Worm (Caenorhabditis elegans) whole organism, early embryonic: ENCODE measurements around the gene glb-31.

Experiments
- B0310.2 ChIP-seq: sonication (generic microtip); optimal IDR thresholded peaks from 2 replicates; lab custom pipeline; 2016; ENCODE audit warnings: mild to moderate bottlenecking, missing genetic modification characterization, missing compliant biosample characterization
- F13C5.2 ChIP-seq: sonication (generic microtip); optimal IDR thresholded peaks from 2 replicates; lab custom pipeline; 2017; ENCODE audit warnings: mild to moderate bottlenecking, missing genetic modification characterization, inconsistent platforms, missing compliant biosample characterization
- ama-1 ChIP-seq: fragments of 150-350 bp; optimal IDR thresholded peaks from 2 replicates; lab custom pipeline; 2014
- ceh-36 ChIP-seq: sonication (generic microtip); optimal IDR thresholded peaks from 2 replicates; lab custom pipeline; 2016; ENCODE audit warnings: missing genetic modification characterization, inconsistent platforms, missing compliant biosample characterization
- ets-7 ChIP-seq: sonication (generic microtip); optimal IDR thresholded peaks from 2 replicates; lab custom pipeline; 2016; ENCODE audit warnings: missing genotype, missing genetic modification characterization, missing compliant biosample characterization
- hmg-4 ChIP-seq: fragments of 200-800 bp; sonication (Bioruptor generic); optimal IDR thresholded peaks from 2 replicates; lab custom pipeline; 2018; ENCODE audit warnings: mild to moderate bottlenecking, missing genetic modification characterization, missing compliant biosample characterization
- hnd-1 ChIP-seq: sonication (generic microtip); optimal IDR thresholded peaks from 2 replicates; lab custom pipeline; 2016; ENCODE audit warnings: missing genetic modification characterization, missing compliant biosample characterization
- scrt-1 ChIP-seq: fragments of 200-800 bp; sonication (Bioruptor generic); IDR thresholded peaks from 2 replicates; pipeline ENCODE4 v1.3.6; 2022; ENCODE audit warnings: missing genetic modification characterization, missing compliant biosample characterization

DNA sequence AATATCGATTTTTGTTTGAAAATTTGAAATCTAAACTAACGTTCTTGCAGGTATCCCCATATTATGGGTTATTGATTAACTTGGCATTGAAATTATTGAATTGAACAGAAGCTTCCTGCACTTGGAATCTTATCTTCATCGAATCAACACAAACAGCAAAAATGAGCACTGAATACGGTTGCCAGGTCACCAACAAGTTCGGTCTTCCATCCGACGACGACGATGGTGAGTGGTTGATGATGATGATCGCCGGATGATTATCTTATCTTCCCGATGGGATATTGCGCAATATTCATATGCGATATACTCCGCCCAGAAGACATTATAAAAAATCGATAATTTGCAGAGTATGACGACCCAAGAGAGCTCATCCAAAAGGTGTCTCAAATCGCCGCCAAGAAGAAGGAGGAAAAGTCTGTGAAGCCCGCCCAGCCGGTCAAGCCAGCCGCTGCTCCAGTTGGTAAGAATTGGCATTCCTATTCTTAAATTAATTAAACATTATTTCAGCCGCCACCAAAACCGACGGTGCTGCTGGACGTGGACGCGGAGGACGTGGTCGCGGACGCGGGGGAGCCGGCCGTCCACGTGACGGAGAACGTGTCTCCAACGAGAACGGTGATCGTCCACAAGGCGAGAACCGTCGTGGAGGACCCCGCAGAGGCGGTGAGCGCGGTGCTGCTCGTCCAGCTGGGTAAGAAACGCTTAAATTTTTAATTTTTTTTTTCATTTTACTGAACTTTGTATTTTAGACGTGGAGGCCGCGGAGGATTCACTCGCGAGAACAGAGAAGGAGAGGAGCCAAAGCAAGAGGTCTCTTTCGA is 19.7 kb upstream of the glb-31 start, which contains the start of gene vig-1:
- TF ChIP-seq F13C5.2 (tag; lab: Kevin White, UChicago) (no peak), ama-1 (no peak), hmg-4 (GFP tag; lab: Kevin White, UChicago) (no peak), hnd-1 (tag; lab: Kevin White, UChicago) (no peak), ets-7 (no peak), B0310.2 (tag; lab: Kevin White, UChicago) (no peak), ceh-36 (no peak), scrt-1 (no peak)
